Fruit fly (Drosophila melanogaster) whole organism, prepupa: ENCODE results near the gene hec.

Source experiments
- Eip93F ChIP-seq: fragments of 200-800 bp; sonication (Bioruptor generic); optimal IDR thresholded peaks from 2 replicates; lab custom pipeline; 2016; ENCODE audit warnings: missing biosample characterization, mild to moderate bottlenecking, missing genetic modification characterization
- Hr39 ChIP-seq: fragments of 200-800 bp; sonication (Bioruptor generic); optimal IDR thresholded peaks from 2 replicates; lab custom pipeline; 2016; ENCODE audit warnings: missing biosample characterization, missing genetic modification characterization
- fkh ChIP-seq: fragments of 200-800 bp; sonication (Bioruptor generic); optimal IDR thresholded peaks from 3 replicates; lab custom pipeline; 2017; ENCODE audit warnings: missing biosample characterization, mild to moderate bottlenecking, missing genetic modification characterization, moderate library complexity
- salr ChIP-seq, 2 experiments: fragments of 200-800 bp; sonication (Bioruptor generic); optimal IDR thresholded peaks; 3 replicates each; lab custom pipeline; 2016 to 2018; ENCODE audit warnings: missing biosample characterization in 2 of 2, missing genetic modification characterization in 2 of 2, mild to moderate bottlenecking in 1 of 2

- TF ChIP-seq Eip93F (GFP tag; lab: Kevin White, UChicago) (no peak), salr (GFP tag; optimal IDR thresholded peaks at IDR 0.05; lab: Kevin White, UChicago) (no peak), fkh (GFP tag; lab: Kevin White, UChicago) (no peak), Hr39 (no peak)
These were observed 37.7 kb downstream of the hec start for dm6 chrX:12919594-12919993.
